Fruit fly (Drosophila melanogaster) whole organism, embryonic: ENCODE data around the gene CG9270.

Source experiments
- CG18764 ChIP-seq: fragments of 200-800 bp; sonication (Bioruptor generic); optimal IDR thresholded peaks from 3 replicates; lab custom pipeline; 2016; ENCODE audit warnings: missing biosample characterization, missing genetic modification characterization
- CG31365 ChIP-seq: fragments of 200-800 bp; sonication (Bioruptor generic); optimal IDR thresholded peaks from 2 replicates; lab custom pipeline; 2018; ENCODE audit warnings: missing biosample characterization, mild to moderate bottlenecking, missing genetic modification characterization
- Dek ChIP-seq: fragments of 200-800 bp; sonication (Bioruptor generic); optimal IDR thresholded peaks from 3 replicates; lab custom pipeline; 2019; ENCODE audit warnings: missing biosample characterization, mild to moderate bottlenecking, missing genetic modification characterization, moderate library complexity
- Hey ChIP-seq: fragments of 200-800 bp; sonication (Bioruptor generic); optimal IDR thresholded peaks from 3 replicates; lab custom pipeline; 2018; ENCODE audit warnings: missing biosample characterization, mild to moderate bottlenecking, missing genetic modification characterization
- Hmx ChIP-seq: fragments of 200-800 bp; sonication (Bioruptor generic); optimal IDR thresholded peaks from 2 replicates; lab custom pipeline; 2016; ENCODE audit warnings: missing biosample characterization, missing genetic modification characterization
- Oaz ChIP-seq: fragments of 200-800 bp; sonication (Bioruptor generic); IDR thresholded peaks from 2 replicates; pipeline ENCODE4 v1.3.6; 2022; ENCODE audit warnings: missing biosample characterization, missing genetic modification characterization
- Xrp1 ChIP-seq: fragments of 200-800 bp; sonication (Bioruptor generic); IDR thresholded peaks from 2 replicates; pipeline ENCODE4 v1.3.6; 2022; ENCODE audit warnings: missing biosample characterization, missing genetic modification characterization
- cg ChIP-seq: fragments of 200-800 bp; sonication (Bioruptor generic); optimal IDR thresholded peaks from 3 replicates; lab custom pipeline; 2019; ENCODE audit warnings: missing biosample characterization, mild to moderate bottlenecking, missing genetic modification characterization, moderate library complexity
- corto ChIP-seq: fragments of 200-800 bp; sonication (Bioruptor generic); optimal IDR thresholded peaks from 2 replicates; lab custom pipeline; 2016; ENCODE audit warnings: missing biosample characterization, mild to moderate bottlenecking, missing genetic modification characterization, moderate library complexity
- dpn ChIP-seq, 2 experiments: fragments of 200-800 bp; sonication (Bioruptor generic); optimal IDR thresholded peaks; 3 replicates each; lab custom pipeline; 2016; ENCODE audit warnings: missing biosample characterization in 2 of 2, missing genetic modification characterization in 2 of 2
- fru ChIP-seq: fragments of >200 bp; optimal IDR thresholded peaks from 2 replicates; lab custom pipeline; 2017
- jing ChIP-seq: fragments of 200-800 bp; sonication (Bioruptor generic); optimal IDR thresholded peaks from 2 replicates; lab custom pipeline; 2018; ENCODE audit warnings: missing biosample characterization, mild to moderate bottlenecking, missing genetic modification characterization
- kni ChIP-seq: fragments of 200-800 bp; sonication (Bioruptor generic); optimal IDR thresholded peaks from 3 replicates; lab custom pipeline; 2017; ENCODE audit warnings: mild to moderate bottlenecking, missing biosample characterization, missing genetic modification reagents, missing genetic modification characterization
- sim ChIP-seq: fragments of 200-800 bp; sonication (Bioruptor generic); IDR thresholded peaks from 2 replicates; pipeline ENCODE4 v1.3.6; 2022; ENCODE audit warnings: missing biosample characterization, missing genetic modification characterization

- TF ChIP-seq Hmx (GFP tag; lab: Kevin White, UChicago) (no peak), Xrp1 (GFP tag; lab: Robert Waterston, UW) (no peak), corto (GFP tag; lab: Kevin White, UChicago) (no peak), fru (lab: Kevin White, UChicago) (no peak), dpn (GFP tag; optimal IDR thresholded peaks at IDR 0.05; lab: Kevin White, UChicago) (no peak), CG31365 (tag; lab: Kevin White, UChicago) (no peak), jing (GFP tag; lab: Kevin White, UChicago) (no peak), Hey (tag; lab: Kevin White, UChicago) (no peak), Dek (tag; lab: Kevin White, UChicago) (no peak), CG18764 (no peak), cg (GFP tag; lab: Kevin White, UChicago) (no peak), sim (GFP tag; lab: Robert Waterston, UW) (no peak), kni (GFP tag; lab: Kevin White, UChicago) (no peak), Oaz (no peak)
Measured at dm6 chr2L:20960019-20960525, 26.2 kb upstream of the CG9270 start.
